Worm (Caenorhabditis elegans) whole organism, midembryonic: Measurements from ENCODE around the gene nsy-7.

Experiments
- cog-1 ChIP-seq: sonication (generic microtip); optimal IDR thresholded peaks from 2 replicates; lab custom pipeline; 2016; ENCODE audit warnings: missing genetic modification characterization, missing compliant biosample characterization
- flt-1 ChIP-seq: fragments of 200-800 bp; sonication (Bioruptor generic); IDR thresholded peaks from 2 replicates; pipeline ENCODE4 v1.3.6; 2022; ENCODE audit warnings: missing genetic modification characterization, missing compliant biosample characterization
- ztf-23 ChIP-seq: fragments of 200-800 bp; sonication (Bioruptor generic); IDR thresholded peaks from 2 replicates; pipeline ENCODE4 v1.3.6; 2022; ENCODE audit warnings: missing genetic modification reagents, missing genetic modification characterization, missing compliant biosample characterization
- ztf-29 ChIP-seq: fragments of 200-800 bp; sonication (Bioruptor generic); IDR thresholded peaks from 2 replicates; pipeline ENCODE4 v1.3.6; 2022; ENCODE audit warnings: missing genetic modification reagents, missing genetic modification characterization, missing compliant biosample characterization

ce11 chrIV:8042005-8042404 is 44.4 kb downstream of the nsy-7 start:
- TF ChIP-seq cog-1 (no peak), ztf-23 (GFP tag; lab: Robert Waterston, UW) (no peak), flt-1 (no peak), ztf-29 (GFP tag; lab: Robert Waterston, UW) (no peak)
